Fruit fly (Drosophila melanogaster): ENCODE results near the gene JhI-21.

The JhI-21 gene

dm6 chr2L:12045941-12046855, 9.6 kb downstream of the JhI-21 start, which contains the start of gene CG6770 (continued):
- TF ChIP-seq NfI (GFP tag; optimal IDR thresholded peaks at IDR 0.05) (peak; percentile 83), CG32772 (GFP tag; IDR thresholded peaks at IDR 0.05) (peak; percentile 72), slp2 (GFP tag; optimal IDR thresholded peaks at IDR 0.05) (peak; percentile 38), CG17186 (GFP tag; optimal IDR thresholded peaks at IDR 0.05) (no peak), CG12659 (GFP tag; optimal IDR thresholded peaks at IDR 0.05) (peak; percentile 89), Hr39 (optimal IDR thresholded peaks at IDR 0.05) (no peak), Ets65A (GFP tag) (peak; percentile 85), CG18262 (tag; optimal IDR thresholded peaks at IDR 0.05) (peak; percentile 68), so (GFP tag; IDR thresholded peaks at IDR 0.05) (peak; percentile 83; the same call in 2 of the 3 replicates), unpg (GFP tag; optimal IDR thresholded peaks at IDR 0.05) (peak; percentile 89), Antp (GFP tag; optimal IDR thresholded peaks at IDR 0.05) (peak; percentile 33), kay (GFP tag; optimal IDR thresholded peaks at IDR 0.05) (peak; percentile 8), hth (optimal IDR thresholded peaks at IDR 0.05) (no peak), jumu (GFP tag; optimal IDR thresholded peaks at IDR 0.05) (no peak), Rfx (GFP tag; IDR thresholded peaks at IDR 0.05) (peak; percentile 94), lov (optimal IDR thresholded peaks at IDR 0.05) (no peak), lov (GFP tag; IDR thresholded peaks at IDR 0.05) (peak; percentile 42; the same call in 1 of the 3 replicates), NFAT (GFP tag; IDR thresholded peaks at IDR 0.05) (peak; percentile 81), en (GFP tag; optimal IDR thresholded peaks at IDR 0.05) (no peak), CG10321 (GFP tag; IDR thresholded peaks at IDR 0.05) (peak; percentile 66; the same call in 1 of the 2 replicates), CG11723 (GFP tag; optimal IDR thresholded peaks at IDR 0.05) (peak; percentile 58), CG15514 (GFP tag; optimal IDR thresholded peaks at IDR 0.05) (peak; percentile 87), CG31365 (tag; optimal IDR thresholded peaks at IDR 0.05) (peak; percentile 25), CG9609 (GFP tag; optimal IDR thresholded peaks at IDR 0.05) (peak; percentile 48), br (optimal IDR thresholded peaks at IDR 0.05) (no peak), seq (GFP tag; IDR thresholded peaks at IDR 0.05) (peak; percentile 84), Adf1 (GFP tag; IDR thresholded peaks at IDR 0.05) (peak; percentile 62), CG11093 (GFP tag; IDR thresholded peaks at IDR 0.05) (peak; percentile 73; the same call in 2 of the 3 replicates), CG2712 (tag; optimal IDR thresholded peaks at IDR 0.05) (peak; percentile 75), unc-4 (GFP tag; IDR thresholded peaks at IDR 0.05; ENCODE audit: partially characterized antibody) (0 out of 2 replicates have a peak, but pooled peaks have one; percentile 32), CG11504 (tag; optimal IDR thresholded peaks at IDR 0.05) (peak; percentile 86), CG6654 (GFP tag; optimal IDR thresholded peaks at IDR 0.05) (no peak), row (GFP tag; IDR thresholded peaks at IDR 0.05) (peak; percentile 94), CG4730 (GFP tag; IDR thresholded peaks at IDR 0.05) (peak; percentile 70), CG12071 (GFP tag; optimal IDR thresholded peaks at IDR 0.05) (peak; percentile 37), hkb (optimal IDR thresholded peaks at IDR 0.05) (no peak), hkb (GFP tag; IDR thresholded peaks at IDR 0.05) (peak; percentile 93), Oli (tag; optimal IDR thresholded peaks at IDR 0.05) (peak; percentile 77), CG7556 (GFP tag; optimal IDR thresholded peaks at IDR 0.05) (peak; percentile 90), chn (GFP tag; optimal IDR thresholded peaks at IDR 0.05) (peak; percentile 47), CG6689 (GFP tag; IDR thresholded peaks at IDR 0.05) (peak; percentile 87), Awh (GFP tag; IDR thresholded peaks at IDR 0.05) (peak; percentile 79), dysf (GFP tag; IDR thresholded peaks at IDR 0.05) (peak; percentile 87), emc (GFP tag; optimal IDR thresholded peaks at IDR 0.05) (peak; percentile 11), jing (GFP tag; optimal IDR thresholded peaks at IDR 0.05) (no peak), btn (GFP tag; optimal IDR thresholded peaks at IDR 0.05) (no peak), hbn (GFP tag; IDR thresholded peaks at IDR 0.05; ENCODE audit: partially characterized antibody) (no peak), CG2202 (tag; optimal IDR thresholded peaks at IDR 0.05) (no peak), nmo (GFP tag; optimal IDR thresholded peaks at IDR 0.05) (peak; percentile 56), bowl (GFP tag; IDR thresholded peaks at IDR 0.05) (peak; percentile 86; the same call in 1 of the 2 replicates), phol (tag; optimal IDR thresholded peaks at IDR 0.05) (peak; percentile 52)
